Worm (Caenorhabditis elegans): ENCODE data around the gene acr-23.

DNA sequence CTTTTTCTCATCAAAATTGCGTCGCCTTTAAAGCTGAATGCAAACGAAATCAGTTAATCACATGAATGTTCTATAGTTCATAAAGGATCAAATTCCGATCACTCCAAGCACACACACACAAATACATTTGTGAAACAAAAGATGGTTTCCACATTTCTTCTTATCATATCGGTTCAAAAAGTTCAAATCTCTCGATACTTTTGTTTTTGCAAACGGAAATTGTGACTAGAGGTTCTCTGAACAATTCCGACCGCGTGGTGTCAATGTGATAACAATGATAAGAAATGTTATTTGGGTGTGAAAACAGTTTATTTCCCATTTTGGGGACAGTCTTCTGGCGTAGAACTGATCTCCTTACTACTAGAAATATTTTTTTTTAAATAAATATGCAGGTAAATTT, 42.5 kb downstream of the acr-23 start:
- TF ChIP-seq ceh-82 (tag; optimal IDR thresholded peaks at IDR 0.05) (no peak), nhr-76 (tag; optimal IDR thresholded peaks at IDR 0.05) (no peak), fkh-10 (GFP tag; optimal IDR thresholded peaks at IDR 0.05) (no peak)

All from whole organism, L4 larva.